Worm (Caenorhabditis elegans) whole organism, L1 larva: ENCODE data around the gene C37H5.14.

ENCODE experiments used
- C34B4.2 ChIP-seq: sonication (generic microtip); optimal IDR thresholded peaks from 2 replicates; lab custom pipeline; 2017; ENCODE audit warnings: mild to moderate bottlenecking, missing genetic modification characterization, missing compliant biosample characterization
- F16B12.6 ChIP-seq: fragments of 150-350 bp; optimal IDR thresholded peaks from 2 replicates; lab custom pipeline; 2014; ENCODE audit warnings: missing biosample characterization, missing genetic modification characterization
- Y116A8C.19 ChIP-seq: sonication (generic microtip); optimal IDR thresholded peaks from 2 replicates; lab custom pipeline; 2016; ENCODE audit warnings: missing compliant biosample characterization, missing genetic modification characterization, borderline replicate concordance
- ama-1 ChIP-seq: fragments of 150-350 bp; optimal IDR thresholded peaks from 2 replicates; lab custom pipeline; 2014
- blmp-1 ChIP-seq: fragments of 150-350 bp; optimal IDR thresholded peaks from 2 replicates; lab custom pipeline; 2014; ENCODE audit warnings: missing biosample characterization, missing genetic modification characterization
- ceh-8 ChIP-seq: fragments of 200-800 bp; sonication (Bioruptor generic); optimal IDR thresholded peaks from 2 replicates; lab custom pipeline; 2018; ENCODE audit warnings: mild to moderate bottlenecking, missing genetic modification characterization, moderate library complexity, missing compliant biosample characterization
- ceh-82 ChIP-seq, 3 experiments: fragments of 150-350 bp in 1 of 3; sonication (generic microtip) in 2 of 3; optimal IDR thresholded peaks; 2 replicates each; lab custom pipeline; 2014 to 2017; ENCODE audit warnings: missing biosample characterization in 3 of 3, missing genetic modification characterization in 3 of 3
- ceh-88 ChIP-seq: fragments of 200-800 bp; sonication (Bioruptor generic); IDR thresholded peaks from 2 replicates; pipeline ENCODE4 v1.3.6; 2022; ENCODE audit warnings: missing genetic modification characterization, missing compliant biosample characterization
- ceh-90 ChIP-seq: sonication (generic microtip); optimal IDR thresholded peaks from 2 replicates; lab custom pipeline; 2016; ENCODE audit warnings: missing genetic modification characterization, missing compliant biosample characterization
- ces-1 ChIP-seq: fragments of 150-350 bp; optimal IDR thresholded peaks from 2 replicates; lab custom pipeline; 2014; ENCODE audit warnings: missing biosample characterization, missing genetic modification reagents, missing genetic modification characterization
- dsc-1 ChIP-seq: sonication (generic microtip); optimal IDR thresholded peaks from 2 replicates; lab custom pipeline; 2016; ENCODE audit warnings: mild to moderate bottlenecking, missing genetic modification characterization, missing compliant biosample characterization
- efl-3 ChIP-seq: fragments of 200-800 bp; sonication (Bioruptor generic); optimal IDR thresholded peaks from 2 replicates; lab custom pipeline; 2018; ENCODE audit warnings: mild to moderate bottlenecking, missing genetic modification characterization, missing compliant biosample characterization
- elt-3 ChIP-seq, 6 experiments: fragments of 150-350 bp in 1 of 6; sonication (generic microtip); optimal IDR thresholded peaks; 2 replicates each; lab custom pipeline; 2017 to 2018; ENCODE audit warnings: missing biosample characterization in 6 of 6, missing genetic modification characterization in 6 of 6, inconsistent platforms in 1 of 6
- ets-5 ChIP-seq: fragments of 200-800 bp; sonication (Bioruptor generic); IDR thresholded peaks from 2 replicates; pipeline ENCODE4 v1.3.6; 2022; ENCODE audit warnings: missing genetic modification characterization, missing compliant biosample characterization
- fkh-10 ChIP-seq: sonication (generic microtip); optimal IDR thresholded peaks from 2 replicates; lab custom pipeline; 2017; ENCODE audit warnings: missing biosample characterization, missing genetic modification reagents, missing genetic modification characterization
- fkh-4 ChIP-seq: sonication (generic microtip); optimal IDR thresholded peaks from 2 replicates; lab custom pipeline; 2016; ENCODE audit warnings: missing compliant biosample characterization, missing genetic modification characterization, borderline replicate concordance
- fkh-8 ChIP-seq: sonication (generic microtip); optimal IDR thresholded peaks from 2 replicates; lab custom pipeline; 2016; ENCODE audit warnings: mild to moderate bottlenecking, missing genetic modification characterization, missing compliant biosample characterization
- grh-1 ChIP-seq: fragments of 200-800 bp; sonication (Bioruptor generic); IDR thresholded peaks from 2 replicates; pipeline ENCODE4 v1.3.6; 2022; ENCODE audit warnings: missing genetic modification reagents, missing genetic modification characterization, missing compliant biosample characterization
- hpl-2 ChIP-seq: fragments of 150-350 bp; optimal IDR thresholded peaks from 2 replicates; lab custom pipeline; 2014; ENCODE audit warnings: missing biosample characterization, missing genetic modification reagents, missing genetic modification characterization
- isw-1 ChIP-seq: fragments of 200-800 bp; sonication (Bioruptor generic); IDR thresholded peaks from 2 replicates; pipeline ENCODE4 v1.3.6; 2022; ENCODE audit warnings: missing genetic modification characterization, missing compliant biosample characterization
- jun-1 ChIP-seq: fragments of 150-350 bp; optimal IDR thresholded peaks from 2 replicates; lab custom pipeline; 2014; ENCODE audit warnings: missing biosample characterization, missing genetic modification reagents, missing genetic modification characterization
- lin-13 ChIP-seq: fragments of 150-350 bp; optimal IDR thresholded peaks from 2 replicates; lab custom pipeline; 2014; ENCODE audit warnings: missing biosample characterization, missing genetic modification reagents, missing genetic modification characterization
- lin-15B ChIP-seq: fragments of 150-350 bp; sonication (generic microtip); optimal IDR thresholded peaks from 3 replicates; lab custom pipeline; 2014; ENCODE audit warnings: missing biosample characterization, missing genetic modification characterization
- lin-35 ChIP-seq, 2 experiments: fragments of 150-350 bp; optimal IDR thresholded peaks; 2 replicates each; lab custom pipeline; 2014; ENCODE audit warnings: missing biosample characterization in 2 of 2, missing genetic modification characterization in 2 of 2, missing genetic modification reagents in 2 of 2
- lin-39 ChIP-seq: fragments of 150-350 bp; optimal IDR thresholded peaks from 2 replicates; lab custom pipeline; 2014; ENCODE audit warnings: missing biosample characterization, missing genetic modification reagents, missing genetic modification characterization
- mab-9 ChIP-seq: fragments of 200-800 bp; sonication (Bioruptor generic); IDR thresholded peaks from 2 replicates; pipeline ENCODE4 v1.3.6; 2022; ENCODE audit warnings: missing genetic modification reagents, missing genetic modification characterization, missing compliant biosample characterization
- nhr-28 ChIP-seq: fragments of 150-350 bp; optimal IDR thresholded peaks from 2 replicates; lab custom pipeline; 2014; ENCODE audit warnings: missing biosample characterization, missing genetic modification characterization
- nhr-47 ChIP-seq: sonication (generic microtip); optimal IDR thresholded peaks from 2 replicates; lab custom pipeline; 2016; ENCODE audit warnings: mild to moderate bottlenecking, missing genetic modification characterization, moderate library complexity, missing compliant biosample characterization
- nhr-71 ChIP-seq: sonication (generic microtip); optimal IDR thresholded peaks from 2 replicates; lab custom pipeline; 2016; ENCODE audit warnings: mild to moderate bottlenecking, missing genetic modification characterization, moderate library complexity, missing compliant biosample characterization
- nhr-76 ChIP-seq: sonication (generic microtip); optimal IDR thresholded peaks from 2 replicates; lab custom pipeline; 2017; ENCODE audit warnings: missing biosample characterization, missing genetic modification characterization
- nhr-77 ChIP-seq: fragments of 150-350 bp; optimal IDR thresholded peaks from 2 replicates; lab custom pipeline; 2014; ENCODE audit warnings: missing biosample characterization, missing genetic modification characterization
- nhr-85 ChIP-seq: sonication (generic microtip); peaks from one replicate; lab custom pipeline; 2016; ENCODE audit warnings: missing genetic modification characterization, inconsistent platforms, missing compliant biosample characterization
- nhr-90 ChIP-seq: sonication (generic microtip); optimal IDR thresholded peaks from 2 replicates; lab custom pipeline; 2016; ENCODE audit warnings: mild to moderate bottlenecking, missing genetic modification characterization, missing compliant biosample characterization; ENCODE audit not compliant: poor library complexity
- pqm-1 ChIP-seq: sonication (generic microtip); optimal IDR thresholded peaks from 3 replicates; lab custom pipeline; 2017; ENCODE audit warnings: missing biosample characterization, missing genetic modification characterization
- rnt-1 ChIP-seq: sonication (generic microtip); optimal IDR thresholded peaks from 2 replicates; lab custom pipeline; 2016; ENCODE audit warnings: mild to moderate bottlenecking, missing genetic modification characterization, moderate library complexity, missing compliant biosample characterization
- skn-1 ChIP-seq: fragments of 150-350 bp; optimal IDR thresholded peaks from 2 replicates; lab custom pipeline; 2014; ENCODE audit warnings: missing biosample characterization, missing genetic modification characterization
- snpc-4 ChIP-seq: fragments of 150-350 bp; optimal IDR thresholded peaks from 2 replicates; lab custom pipeline; 2014; ENCODE audit warnings: missing biosample characterization, missing genetic modification characterization
- snu-23 ChIP-seq: sonication (generic microtip); optimal IDR thresholded peaks from 2 replicates; lab custom pipeline; 2016; ENCODE audit warnings: missing genetic modification characterization, missing compliant biosample characterization
- sptf-1 ChIP-seq: fragments of 150-350 bp; optimal IDR thresholded peaks from 2 replicates; lab custom pipeline; 2014; ENCODE audit warnings: missing biosample characterization, missing genetic modification characterization
- unc-86 ChIP-seq: sonication (generic microtip); optimal IDR thresholded peaks from 2 replicates; lab custom pipeline; 2016; ENCODE audit warnings: missing genetic modification characterization, missing compliant biosample characterization
- vab-15 ChIP-seq: sonication (generic microtip); optimal IDR thresholded peaks from 2 replicates; lab custom pipeline; 2017; ENCODE audit warnings: missing genotype, mild to moderate bottlenecking, missing genetic modification characterization, missing compliant biosample characterization
- xbp-1 ChIP-seq: sonication (generic microtip); optimal IDR thresholded peaks from 2 replicates; lab custom pipeline; 2016; ENCODE audit warnings: missing genetic modification characterization, missing compliant biosample characterization
- ztf-11 ChIP-seq, 2 experiments: sonication (generic microtip); optimal IDR thresholded peaks; 2 replicates each; lab custom pipeline; 2016 to 2017; ENCODE audit warnings: missing genetic modification characterization in 2 of 2, missing biosample characterization in 1 of 2, missing compliant biosample characterization in 1 of 2
- ztf-4 ChIP-seq: fragments of 150-350 bp; optimal IDR thresholded peaks from 2 replicates; lab custom pipeline; 2014; ENCODE audit warnings: missing biosample characterization, missing genetic modification characterization

C37H5.14 gene

DNA sequence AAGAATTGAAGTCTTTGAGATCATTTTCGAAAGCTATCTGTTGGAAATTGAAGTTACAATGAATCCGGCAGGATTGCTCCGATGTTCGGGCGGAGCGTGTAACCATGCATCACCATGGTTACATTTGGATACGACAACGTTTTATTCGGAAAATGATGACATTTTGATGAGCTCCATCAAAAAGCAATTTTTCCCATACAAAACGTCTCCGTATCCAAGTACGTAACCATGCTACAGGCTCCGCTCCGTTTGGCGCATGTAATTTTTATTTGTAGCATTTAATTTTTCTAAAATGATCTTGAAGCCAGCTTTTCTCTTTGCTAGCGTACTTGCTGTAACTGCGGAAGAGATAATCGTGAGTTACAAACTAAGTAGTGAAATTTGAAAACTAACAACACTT is 8.4 kb upstream of the C37H5.14 start, which contains the start of the genes cwp-2 and cwp-3:
cwp-2 (minus strand) TSS at position 101 of the 400 bp plus-strand sequence.
cwp-3 (plus strand) TSS at position 293 of the 400 bp plus-strand sequence.
- TF ChIP-seq skn-1 (tag; lab: Kevin White, UChicago), result no peak

DNA sequence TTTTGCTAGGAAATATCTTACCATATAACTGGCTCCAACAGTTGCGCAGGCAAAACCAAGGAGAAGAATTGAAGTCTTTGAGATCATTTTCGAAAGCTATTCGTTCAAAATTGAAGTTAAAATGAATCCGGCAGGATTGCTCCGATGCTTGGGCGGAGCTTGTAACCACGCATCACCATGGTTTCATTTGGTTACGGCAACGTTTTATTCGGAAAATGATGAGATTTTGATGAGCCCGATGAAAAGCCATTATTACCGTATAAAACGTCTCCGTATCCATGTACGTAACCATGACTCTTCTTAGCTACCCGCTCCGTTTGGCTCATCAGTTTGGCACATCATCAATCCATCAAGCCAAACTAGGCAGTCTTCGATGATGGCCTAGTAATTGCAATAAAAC is 7.0 kb upstream of the C37H5.14 start, which contains the start of gene cwp-1:
cwp-1 (minus strand) TSS at position 101 of the 400 bp plus-strand sequence.
- no peak for TF ChIP-seq snu-23 (GFP tag; lab: Kevin White, UChicago)
- TF ChIP-seq Y116A8C.19 (tag; lab: Kevin White, UChicago), result no peak
- no peak for TF ChIP-seq ztf-11 (tag; optimal IDR thresholded peaks at IDR 0.05; lab: Kevin White, UChicago)
- no peak for TF ChIP-seq lin-35 (GFP tag; optimal IDR thresholded peaks at IDR 0.05; lab: Kevin White, UChicago)
- no peak for TF ChIP-seq snpc-4
- no peak for TF ChIP-seq dsc-1 (tag; lab: Kevin White, UChicago)
- no peak for TF ChIP-seq nhr-77 (tag; lab: Kevin White, UChicago)

DNA sequence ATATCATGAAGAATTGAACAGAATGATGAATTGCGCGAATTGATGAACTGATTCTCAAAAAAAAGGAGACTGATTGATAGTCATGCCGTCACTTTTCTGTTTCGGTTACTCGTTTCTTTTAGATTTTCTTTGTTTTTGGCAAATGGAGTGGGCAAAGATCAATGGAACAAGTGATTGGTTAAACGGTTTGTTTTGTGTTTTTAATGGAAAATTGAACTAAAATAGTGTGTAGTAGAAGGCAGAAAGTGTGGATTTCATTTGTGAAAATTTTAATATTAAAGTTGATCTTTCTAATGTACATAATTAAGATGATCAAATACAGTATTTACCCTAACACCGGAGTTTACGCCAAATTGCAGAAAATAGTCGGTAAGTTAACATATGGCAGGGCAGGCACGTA is 5.7 kb upstream of the C37H5.14 start, which contains the start of gene nas-9:
nas-9 (minus strand) TSS at position 101 of the 400 bp plus-strand sequence.
- TF ChIP-seq nhr-85 (tag; lab: Kevin White, UChicago), result peak; percentile 55
- TF ChIP-seq elt-3 (tag; optimal IDR thresholded peaks at IDR 0.05; lab: Kevin White, UChicago), result peak in 1 of 6 experiments; percentile 29
- no peak for TF ChIP-seq nhr-28 (tag; lab: Kevin White, UChicago)
- TF ChIP-seq ztf-11 (tag; optimal IDR thresholded peaks at IDR 0.05; lab: Kevin White, UChicago), result no peak

DNA sequence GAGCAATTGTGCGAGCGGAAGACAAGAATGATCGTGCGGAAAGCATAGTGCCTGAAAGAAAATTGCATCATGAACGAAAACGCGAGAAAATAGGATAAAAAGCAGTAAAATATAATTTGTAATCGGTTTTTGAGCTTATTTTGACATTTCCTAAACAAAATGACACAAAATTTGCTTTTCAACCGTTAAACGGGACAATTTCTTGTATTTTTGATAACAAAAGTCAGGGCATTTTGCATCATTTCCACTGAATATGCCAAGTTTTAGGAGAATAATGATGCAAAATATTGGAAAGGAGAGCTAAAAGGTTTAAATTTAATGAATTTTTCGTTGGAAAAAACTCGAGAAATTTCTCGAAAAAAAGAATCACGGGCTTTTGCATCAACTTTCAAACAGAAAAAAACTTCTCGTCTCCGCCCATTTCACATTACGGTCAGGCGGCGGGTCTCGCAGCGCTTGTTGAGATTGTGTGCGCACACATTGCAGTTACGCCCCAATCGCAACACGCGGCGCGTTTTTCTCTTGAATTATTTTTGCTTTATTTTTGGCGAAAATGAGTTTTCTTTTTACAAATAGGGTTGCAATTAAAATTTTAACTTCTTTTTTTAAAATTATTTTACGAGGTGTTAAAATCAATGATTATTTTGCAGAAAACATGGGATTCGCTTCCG is 7.3 kb downstream of the C37H5.14 start, which contains the start of the genes hsp-6 and C37H5.5:
hsp-6 (minus strand) TSS at position 51 of the 671 bp plus-strand sequence.
C37H5.5 (plus strand) TSS at position 651 of the 671 bp plus-strand sequence.
- TF ChIP-seq vab-15 (tag; lab: Kevin White, UChicago) (no peak), efl-3 (no peak), rnt-1 (tag; lab: Kevin White, UChicago) (peak; percentile 84), ztf-4 (tag; lab: Kevin White, UChicago) (peak; percentile 56), jun-1 (tag; lab: Kevin White, UChicago) (peak; percentile 27), C34B4.2 (tag; lab: Kevin White, UChicago) (no peak), lin-39 (tag; lab: Kevin White, UChicago) (peak; percentile 20), sptf-1 (tag; lab: Kevin White, UChicago) (no peak), unc-86 (peak; percentile 67), fkh-4 (tag; lab: Kevin White, UChicago) (no peak), skn-1 (tag; lab: Kevin White, UChicago) (peak; percentile 92), mab-9 (peak; percentile 18; the same call in 1 of the 2 replicates), ceh-90 (no peak), dsc-1 (tag; lab: Kevin White, UChicago) (peak; percentile 42), ces-1 (GFP tag; lab: Kevin White, UChicago) (no peak), fkh-10 (GFP tag; lab: Kevin White, UChicago) (no peak), ceh-88 (GFP tag; lab: Robert Waterston, UW) (no peak), lin-13 (GFP tag; lab: Kevin White, UChicago) (peak; percentile 72), nhr-47 (tag; lab: Kevin White, UChicago) (peak; percentile 83), lin-35 (GFP tag; optimal IDR thresholded peaks at IDR 0.05; lab: Kevin White, UChicago) (peak; percentile 66 to 84), ets-5 (GFP tag; lab: Robert Waterston, UW) (no peak), grh-1 (peak; percentile 69), nhr-71 (tag; lab: Kevin White, UChicago) (peak; percentile 91), nhr-90 (tag; lab: Kevin White, UChicago) (peak; percentile 79), nhr-76 (tag; lab: Kevin White, UChicago) (no peak), F16B12.6 (tag; lab: Kevin White, UChicago) (peak; percentile 21), xbp-1 (tag; lab: Kevin White, UChicago) (peak; percentile 72), hpl-2 (GFP tag; lab: Kevin White, UChicago) (no peak), pqm-1 (tag; lab: Kevin White, UChicago) (no peak), fkh-8 (peak; percentile 78), ceh-82 (tag; optimal IDR thresholded peaks at IDR 0.05; lab: Kevin White, UChicago) (peak; percentile 36 to 89 (median 51)), isw-1 (GFP tag; lab: Robert Waterston, UW) (peak; percentile 84), nhr-77 (tag; lab: Kevin White, UChicago) (peak; percentile 55), ceh-8 (no peak), ztf-11 (tag; optimal IDR thresholded peaks at IDR 0.05; lab: Kevin White, UChicago) (no peak), ama-1 (lab: Kevin White, UChicago) (peak; percentile 19), blmp-1 (no peak), lin-15B (tag; lab: Kevin White, UChicago) (peak; percentile 78)
